Worm (Caenorhabditis elegans): ENCODE results near the gene W05B10.3.

DNA sequence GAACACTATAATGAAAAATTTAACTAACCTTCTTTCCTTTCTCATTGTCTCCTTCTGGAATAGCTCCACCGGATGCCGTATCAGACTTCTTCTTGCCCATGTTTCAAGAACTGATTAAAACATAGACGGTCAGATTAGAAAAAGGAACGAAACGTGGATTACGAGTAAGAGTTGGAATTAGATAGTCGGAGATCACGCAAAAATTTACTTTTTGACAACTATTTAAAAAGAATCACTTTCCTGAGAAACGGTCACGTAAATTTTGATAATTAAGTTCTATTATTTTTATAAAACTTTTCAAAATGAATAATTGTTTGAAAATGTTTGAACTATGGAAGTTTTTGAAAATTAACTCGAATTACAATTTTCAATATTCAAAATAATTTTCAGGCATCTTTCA lies 49.4 kb downstream of the W05B10.3 start, which contains the start of gene cyc-2.2:
- TF ChIP-seq ztf-11 (tag; optimal IDR thresholded peaks at IDR 0.05) (no peak), T20F7.1 (GFP tag; optimal IDR thresholded peaks at IDR 0.05) (no peak), lsy-2 (tag; optimal IDR thresholded peaks at IDR 0.05) (no peak), unc-62 (GFP tag; optimal IDR thresholded peaks at IDR 0.05 in 1 of 2) (no peak), unc-62 (tag; optimal IDR thresholded peaks at IDR 0.05) (no peak), nhr-10 (tag; optimal IDR thresholded peaks at IDR 0.05) (no peak)
